Fruit fly (Drosophila melanogaster) ovary, adult (tissue): Measurements from ENCODE around the gene CG43295.

Source experiments
- CG17801 ChIP-seq: fragments of 200-800 bp; optimal IDR thresholded peaks from 2 replicates; lab custom pipeline; 2019; ENCODE audit warnings: missing biosample characterization, mild to moderate bottlenecking, missing genetic modification characterization, moderate library complexity; ENCODE audit not compliant: partially characterized antibody

The CG43295 gene

dm6 chr3L:16121791-16122190 lies 16.1 kb downstream of the CG43295 start, which contains the start of gene Strump:
Strump (plus strand) TSS chr3L:16122002.
- peak; percentile 8 for TF ChIP-seq CG17801 (GFP tag; lab: Kevin White, UChicago)

dm6 chr3L:16128481-16128972 lies 22.9 kb downstream of the CG43295 start, which contains the start of gene Pgm1:
Pgm1 (minus strand) TSS chr3L:16128531.
- peak; percentile 89 for TF ChIP-seq CG17801 (GFP tag; lab: Kevin White, UChicago)

DNA sequence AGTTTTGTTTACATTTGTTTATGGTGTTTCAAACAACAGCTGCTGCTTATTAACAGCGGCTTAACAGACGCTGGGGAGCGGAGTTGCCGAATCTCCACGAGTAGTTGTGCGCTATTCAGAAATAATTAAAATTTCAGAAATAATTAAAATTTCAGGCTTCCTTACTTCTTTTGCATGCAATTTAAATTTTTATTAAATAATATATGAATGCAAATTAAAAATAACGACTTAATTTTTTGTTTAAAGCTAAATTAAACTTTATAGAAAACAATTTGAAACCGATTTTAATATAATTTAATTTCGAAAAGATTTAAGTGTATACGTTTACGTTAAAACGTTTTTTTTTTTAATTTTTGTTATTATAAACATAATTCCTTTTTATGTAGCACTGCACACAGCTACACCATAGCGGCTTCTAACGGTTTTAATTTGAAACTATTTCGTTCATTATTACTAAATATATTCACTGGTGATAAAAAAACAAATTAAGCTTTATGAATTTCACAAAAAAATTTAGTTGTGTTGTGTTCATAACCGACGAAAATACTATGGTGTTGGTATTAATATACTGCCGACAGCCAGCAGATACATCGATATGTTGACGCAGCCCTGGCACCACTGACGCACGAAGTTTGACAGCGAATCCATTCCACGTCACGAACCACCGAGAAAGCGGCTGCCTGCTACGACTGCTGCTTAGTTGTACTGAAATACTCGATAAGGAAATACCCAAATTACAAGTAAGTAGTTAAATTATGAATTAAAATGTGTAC lies 23.5 kb downstream of the CG43295 start, which contains the start of gene SsRbeta:
Gene SsRbeta (plus strand): TSS at position 645 of the 773 bp plus-strand sequence.
- TF ChIP-seq CG17801 (GFP tag; lab: Kevin White, UChicago), result no peak

DNA sequence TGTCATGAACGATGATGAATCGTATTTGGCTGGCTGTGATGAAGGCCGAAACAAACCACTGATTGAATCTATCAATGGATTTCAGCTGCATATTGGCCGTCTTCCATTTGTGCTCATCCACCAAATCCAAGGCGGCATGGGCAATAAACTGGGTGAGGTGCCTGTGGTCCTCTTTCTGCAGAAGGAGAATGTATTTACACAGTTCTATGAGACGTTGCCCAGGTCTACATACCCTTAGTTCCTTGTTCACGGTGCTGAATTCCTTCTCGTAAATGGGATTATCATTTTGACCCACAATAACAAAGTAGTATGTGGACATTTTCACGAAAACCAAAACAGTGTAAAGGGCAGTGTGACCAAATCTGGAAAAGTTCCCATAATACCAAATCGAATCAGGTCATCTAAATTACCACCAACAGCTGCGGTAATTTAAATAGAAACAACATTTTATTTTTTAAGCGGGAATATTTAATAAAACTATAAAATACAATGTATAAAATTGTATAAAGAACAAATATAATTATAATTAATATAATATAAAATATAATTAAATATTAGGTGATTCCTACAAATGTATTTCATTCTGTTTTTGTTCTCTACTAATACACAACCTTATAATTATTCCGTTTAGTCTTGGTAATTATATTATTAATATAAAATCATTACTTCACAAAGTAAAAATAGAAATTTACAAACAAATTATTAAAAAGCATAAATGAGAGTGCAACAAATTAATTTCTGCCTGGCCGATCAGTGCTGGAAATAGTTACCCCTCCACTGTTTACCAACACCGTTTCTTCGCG lies 25.8 kb downstream of the CG43295 start, which contains the start of the genes Trs20 and elg1:
Gene Trs20 (minus strand): TSS at position 369 of the 803 bp plus-strand sequence.
Gene elg1 (plus strand): TSS at position 765 of the 803 bp plus-strand sequence.
- no peak for TF ChIP-seq CG17801 (GFP tag; lab: Kevin White, UChicago)

DNA sequence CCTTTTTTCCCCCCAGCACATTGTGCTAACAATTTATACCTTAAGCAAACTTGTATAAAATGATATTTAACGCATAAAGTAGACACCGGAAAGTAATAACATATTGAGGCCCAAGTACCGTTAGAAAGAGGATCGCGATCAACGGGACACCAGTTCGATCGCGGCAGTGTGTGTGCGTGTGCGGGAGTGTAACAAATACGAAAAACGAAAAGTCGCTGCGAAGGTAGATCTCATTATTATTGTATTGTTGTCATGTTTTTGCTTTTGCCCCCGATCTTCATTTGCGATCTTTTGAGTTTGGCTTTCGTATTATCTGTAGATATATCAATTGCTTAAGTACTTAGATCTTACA lies 26.4 kb downstream of the CG43295 start:
- TF ChIP-seq CG17801 (GFP tag; lab: Kevin White, UChicago), result no peak

DNA sequence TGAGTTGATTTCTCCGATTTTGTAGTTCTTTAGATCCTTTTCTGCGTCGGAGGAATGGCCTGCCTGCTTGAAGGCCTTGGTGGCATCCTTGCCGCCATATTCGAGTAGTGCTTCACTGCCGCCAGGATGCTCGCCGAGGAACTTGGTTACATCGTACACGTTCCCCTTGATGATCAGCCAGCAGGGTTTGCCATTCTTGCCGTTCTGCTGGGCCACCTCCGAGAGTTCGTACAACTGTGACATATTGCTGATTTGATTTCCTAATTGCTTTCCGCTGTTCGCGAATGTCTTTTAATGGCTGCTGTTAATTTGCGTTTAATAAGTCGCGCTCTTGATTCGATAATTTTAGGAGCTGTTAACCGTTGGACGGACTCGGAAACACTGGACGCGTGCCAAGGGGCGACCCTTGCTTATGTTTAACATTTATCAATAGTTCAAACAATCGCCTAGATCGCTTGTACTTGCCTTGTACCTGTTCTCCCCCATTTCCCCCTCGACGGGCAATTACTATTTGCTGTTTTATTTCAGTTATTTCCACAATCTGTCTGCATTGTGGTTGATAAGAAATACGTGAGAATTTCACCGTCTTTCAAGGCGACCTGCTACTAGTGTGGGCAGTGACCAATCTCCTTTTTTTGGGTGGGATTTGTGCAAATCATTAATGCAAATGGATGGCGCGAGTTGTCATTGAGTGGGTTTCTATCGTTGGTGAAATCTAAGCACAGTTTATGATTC lies 31.3 kb downstream of the CG43295 start:
- no peak for TF ChIP-seq CG17801 (GFP tag; lab: Kevin White, UChicago)

DNA sequence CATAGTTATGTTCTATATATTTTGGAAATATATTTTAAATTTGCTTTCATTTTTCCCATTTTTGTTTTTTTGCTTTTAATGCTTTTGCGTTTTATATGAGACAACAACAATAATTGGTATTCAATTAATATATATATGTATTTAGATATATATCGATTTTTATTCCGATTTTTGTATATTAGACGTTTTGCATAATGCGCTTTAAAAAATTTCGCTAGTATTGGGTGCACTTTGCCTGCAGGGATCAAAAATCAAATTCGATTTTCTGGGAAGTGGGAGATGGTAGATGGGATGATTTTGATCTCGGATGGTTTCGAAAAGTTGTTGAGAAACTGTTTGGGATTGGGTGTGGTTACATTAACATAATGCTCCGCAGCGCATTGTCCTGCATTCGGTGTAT lies 32.1 kb downstream of the CG43295 start, which contains the start of gene CG5157:
Gene CG5157 (minus strand): TSS at position 101 of the 400 bp plus-strand sequence.
- no peak for TF ChIP-seq CG17801 (GFP tag; lab: Kevin White, UChicago)

DNA sequence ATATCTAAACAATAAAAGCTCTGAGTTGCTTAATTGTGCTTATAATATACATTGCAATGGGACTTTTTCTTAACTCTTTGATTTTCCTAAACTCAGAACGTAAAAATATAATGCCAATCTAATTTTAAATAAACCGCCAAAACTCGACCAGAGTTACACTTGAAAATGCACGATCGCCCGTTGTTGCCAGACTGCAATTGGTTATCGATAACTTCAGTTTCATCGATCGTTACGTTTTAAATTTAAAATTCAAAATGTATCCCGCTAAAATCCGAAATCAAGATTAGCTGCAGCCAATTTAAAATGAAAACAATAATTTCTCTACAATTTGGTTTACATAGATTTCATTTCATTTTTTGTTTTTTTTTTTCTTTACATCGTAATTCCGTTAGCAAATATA lies 33.5 kb downstream of the CG43295 start:
- TF ChIP-seq CG17801 (GFP tag; lab: Kevin White, UChicago), result no peak

dm6 chr3L:16141556-16141955 lies 35.9 kb downstream of the CG43295 start:
- TF ChIP-seq CG17801 (GFP tag; lab: Kevin White, UChicago), result no peak

DNA sequence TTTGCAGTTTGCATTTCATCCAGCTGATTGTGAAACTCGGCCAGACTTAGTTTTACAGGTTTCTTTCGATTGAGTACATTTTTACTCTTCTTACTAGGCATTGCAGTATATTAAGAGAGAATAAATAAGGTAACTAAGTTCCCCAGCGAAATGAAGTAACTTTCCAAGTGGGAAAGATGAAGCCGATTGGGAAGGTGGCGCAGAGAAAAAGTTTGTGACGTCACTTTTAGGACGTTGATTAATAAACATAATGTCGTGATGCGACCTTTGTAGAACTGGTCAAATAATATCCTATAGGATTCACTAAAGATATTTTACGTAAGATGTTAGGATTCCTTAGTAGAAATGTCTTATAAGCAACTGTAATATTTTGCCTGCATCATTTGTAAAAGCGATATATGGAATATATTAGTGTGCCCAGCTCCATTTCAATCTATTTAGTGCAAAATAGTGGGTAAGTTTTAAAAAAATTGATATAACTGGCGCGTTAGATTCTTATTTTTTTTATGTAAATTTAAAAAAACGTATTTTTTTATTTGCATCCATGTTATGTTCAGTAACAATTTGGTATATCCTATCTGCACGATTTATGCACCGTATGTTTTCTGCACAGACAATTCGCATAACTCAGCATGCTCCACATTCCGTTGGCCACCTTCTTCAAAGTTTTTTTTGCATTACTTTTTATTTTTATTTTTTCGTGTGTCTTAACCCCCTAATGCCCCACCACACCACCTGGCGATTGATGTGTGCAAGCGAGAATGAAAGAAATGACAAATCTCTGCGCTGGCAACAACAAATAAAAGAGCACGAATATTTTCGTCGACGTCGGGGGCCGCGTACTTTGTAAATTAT lies 38.3 kb downstream of the CG43295 start, which contains the start of gene CG32152:
Gene CG32152 (minus strand): TSS at position 352 of the 855 bp plus-strand sequence.
- peak; percentile 94 for TF ChIP-seq CG17801 (GFP tag; lab: Kevin White, UChicago)

- no peak for TF ChIP-seq CG17801 (GFP tag; lab: Kevin White, UChicago)
Observed at dm6 chr3L:16145282-16145681, 39.6 kb downstream of the CG43295 start.

DNA sequence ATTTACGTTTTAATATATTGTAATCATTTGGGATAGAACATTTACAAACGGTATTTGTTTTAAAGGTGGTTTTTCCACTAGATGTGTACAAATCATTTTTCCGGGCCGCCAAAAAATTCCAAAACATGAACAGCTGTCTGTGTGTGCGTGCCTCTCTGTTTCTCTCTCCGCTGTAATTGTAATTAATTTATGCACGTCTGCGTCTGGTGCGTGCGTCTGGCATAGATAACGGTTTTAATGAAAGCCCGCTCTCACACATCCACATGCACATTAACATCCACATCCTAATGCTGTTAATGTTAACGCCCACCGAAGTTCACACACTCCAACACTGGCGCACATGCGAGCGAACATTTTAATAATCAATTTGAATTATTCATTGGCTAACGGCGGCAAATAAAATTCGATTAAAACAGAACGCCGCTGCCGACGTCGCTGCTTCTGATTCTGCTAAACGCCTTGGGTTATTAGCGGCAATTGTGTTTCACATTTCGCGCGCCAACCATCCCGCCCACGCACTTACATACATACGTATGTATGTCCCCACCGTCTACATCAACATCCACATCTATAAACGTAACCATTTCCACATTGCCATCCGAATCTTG lies 40.4 kb downstream of the CG43295 start:
- no peak for TF ChIP-seq CG17801 (GFP tag; lab: Kevin White, UChicago)

dm6 chr3L:16146539-16146934 lies 40.9 kb downstream of the CG43295 start:
- no peak for TF ChIP-seq CG17801 (GFP tag; lab: Kevin White, UChicago)
